Worm (Caenorhabditis elegans): ENCODE data around the gene cubn-1.

The cubn-1 gene

ce11 chrV:12637238-12637690, 26.1 kb downstream of the cubn-1 start, which contains the start of gene F56H9.2 (continued):
- TF ChIP-seq C34B4.2 (tag; optimal IDR thresholded peaks at IDR 0.05) (no peak), nhr-76 (tag; optimal IDR thresholded peaks at IDR 0.05) (no peak), alr-1 (tag; optimal IDR thresholded peaks at IDR 0.05; ENCODE audit: borderline replicate concordance) (no peak), ceh-82 (tag; optimal IDR thresholded peaks at IDR 0.05) (peak in 2 of 3 experiments; percentile 7 to 51), C04F5.9 (tag; optimal IDR thresholded peaks at IDR 0.05) (no peak), tbx-2 (tag; optimal IDR thresholded peaks at IDR 0.05) (peak; percentile 83), nhr-71 (tag; optimal IDR thresholded peaks at IDR 0.05) (peak; percentile 95), mab-9 (GFP tag; IDR thresholded peaks at IDR 0.05) (no peak)

DNA sequence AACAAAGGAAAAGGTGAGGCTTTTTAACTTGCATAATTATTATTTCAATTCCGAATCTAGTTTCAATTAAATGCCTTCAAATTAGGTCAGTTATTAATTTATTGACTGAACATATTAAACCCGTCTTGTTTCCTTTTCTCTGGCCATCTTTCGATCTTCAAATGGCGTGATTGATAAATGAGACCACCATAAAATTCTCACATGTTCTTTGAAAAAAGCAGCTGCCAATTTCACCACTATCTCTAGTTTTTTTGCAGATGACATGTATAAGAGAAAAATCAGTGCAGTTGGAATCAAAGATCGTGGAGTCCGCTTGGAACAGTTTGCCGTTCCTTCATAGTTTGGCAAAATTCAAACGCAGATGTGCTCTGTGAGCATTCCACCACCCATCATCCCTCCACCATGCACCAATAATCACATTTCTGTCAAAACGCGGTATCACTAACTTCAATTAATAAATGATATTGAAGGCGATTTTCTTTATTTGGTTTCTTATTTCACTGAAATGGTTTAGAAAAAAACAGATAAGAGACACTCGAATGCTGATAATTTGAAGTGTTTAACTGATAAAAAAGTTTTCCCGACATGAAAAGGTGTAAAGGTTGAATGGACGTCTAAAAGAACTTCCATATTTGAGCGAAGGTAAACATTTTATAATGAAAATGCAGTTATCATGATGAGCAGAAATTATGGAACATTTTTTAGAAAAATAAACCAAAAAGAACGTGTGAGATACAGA, 26.8 kb downstream of the cubn-1 start:
- TF ChIP-seq lin-15B (tag; optimal IDR thresholded peaks at IDR 0.05), result no peak
- peak; percentile 46 for TF ChIP-seq pqm-1 (tag; optimal IDR thresholded peaks at IDR 0.05)
- no peak for TF ChIP-seq ztf-11 (tag; optimal IDR thresholded peaks at IDR 0.05)
- TF ChIP-seq F16B12.6 (tag; optimal IDR thresholded peaks at IDR 0.05), result no peak
- no peak for TF ChIP-seq ceh-63 (GFP tag; optimal IDR thresholded peaks at IDR 0.05)
- TF ChIP-seq isw-1 (GFP tag; IDR thresholded peaks at IDR 0.05), result no peak
- TF ChIP-seq rnt-1 (tag; optimal IDR thresholded peaks at IDR 0.05), result peak; percentile 19
- no peak for TF ChIP-seq lsy-2 (tag; optimal IDR thresholded peaks at IDR 0.05)
- no peak for TF ChIP-seq fos-1 (tag; optimal IDR thresholded peaks at IDR 0.05)
- no peak for TF ChIP-seq Y116A8C.19 (tag; optimal IDR thresholded peaks at IDR 0.05; ENCODE audit: borderline replicate concordance)
- no peak for TF ChIP-seq C16A3.4 (tag; optimal IDR thresholded peaks at IDR 0.05)
- TF ChIP-seq ama-1 (optimal IDR thresholded peaks at IDR 0.05), result peak; percentile 12
- no peak for TF ChIP-seq vab-15 (tag; optimal IDR thresholded peaks at IDR 0.05)
- TF ChIP-seq lin-14 (GFP tag; optimal IDR thresholded peaks at IDR 0.05), result peak; percentile 3
- TF ChIP-seq nhr-90 (tag; optimal IDR thresholded peaks at IDR 0.05; ENCODE audit: poor library complexity), result peak; percentile 30
- TF ChIP-seq blmp-1 (tag; optimal IDR thresholded peaks at IDR 0.05), result peak; percentile 14
- TF ChIP-seq lin-13 (GFP tag; optimal IDR thresholded peaks at IDR 0.05), result peak; percentile 3
- TF ChIP-seq skn-1 (tag; optimal IDR thresholded peaks at IDR 0.05), result no peak
- TF ChIP-seq aha-1 (tag; optimal IDR thresholded peaks at IDR 0.05), result no peak
- TF ChIP-seq tlp-1 (tag; optimal IDR thresholded peaks at IDR 0.05), result no peak
- peak; percentile 86 for TF ChIP-seq elt-2 (tag; optimal IDR thresholded peaks at IDR 0.05)
- no peak for TF ChIP-seq fkh-4 (tag; optimal IDR thresholded peaks at IDR 0.05; ENCODE audit: borderline replicate concordance)
- TF ChIP-seq mab-9 (GFP tag; IDR thresholded peaks at IDR 0.05), result no peak
- peak in 1 of 6 experiments; percentile 3 for TF ChIP-seq elt-3 (tag; optimal IDR thresholded peaks at IDR 0.05)
- TF ChIP-seq efl-1 (optimal IDR thresholded peaks at IDR 0.05), result no peak
- peak in 1 of 2 experiments; percentile 31 for TF ChIP-seq efl-1 (GFP tag; optimal IDR thresholded peaks at IDR 0.05 in 1 of 2)
- TF ChIP-seq lin-35 (GFP tag; optimal IDR thresholded peaks at IDR 0.05), result peak in 1 of 2 experiments; percentile 10
- TF ChIP-seq snu-23 (GFP tag; optimal IDR thresholded peaks at IDR 0.05), result no peak

DNA sequence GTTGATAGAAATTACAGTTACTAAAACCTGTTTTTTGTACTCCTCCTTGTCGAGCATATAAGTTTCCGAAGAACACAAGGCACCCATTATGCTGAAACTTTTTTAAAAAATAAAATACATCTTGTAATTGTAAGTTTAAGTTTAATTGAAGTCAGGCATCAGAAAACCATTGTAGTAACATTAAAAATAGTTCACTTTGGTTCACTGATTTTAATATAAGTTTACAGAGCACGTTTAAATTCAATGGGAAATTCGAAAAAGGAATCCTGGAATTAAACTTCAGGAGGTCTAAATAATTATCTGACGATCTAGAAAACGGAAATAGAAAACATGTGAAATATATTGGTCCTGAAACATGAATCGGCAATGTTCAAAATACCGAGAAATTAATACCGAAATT, 29.3 kb downstream of the cubn-1 start, which contains the start of gene gpa-8:
gpa-8 (minus strand) TSS at position 101 of the 400 bp plus-strand sequence.
- TF ChIP-seq ceh-82 (tag; optimal IDR thresholded peaks at IDR 0.05) (no peak), unc-62 (GFP tag; optimal IDR thresholded peaks at IDR 0.05) (no peak), fkh-4 (tag; optimal IDR thresholded peaks at IDR 0.05; ENCODE audit: borderline replicate concordance) (no peak), lin-13 (GFP tag; optimal IDR thresholded peaks at IDR 0.05) (no peak), nhr-76 (tag; optimal IDR thresholded peaks at IDR 0.05) (no peak), Y116A8C.19 (tag; optimal IDR thresholded peaks at IDR 0.05; ENCODE audit: borderline replicate concordance) (no peak), dsc-1 (tag; optimal IDR thresholded peaks at IDR 0.05) (no peak), ama-1 (optimal IDR thresholded peaks at IDR 0.05) (no peak), hpl-2 (GFP tag; optimal IDR thresholded peaks at IDR 0.05) (no peak), F16B12.6 (tag; optimal IDR thresholded peaks at IDR 0.05) (no peak)
